Worm (Caenorhabditis elegans) whole organism, L3 larva: ENCODE measurements around the gene pfs-2.
A peak's percentile ranks its signal among the peaks of the same experiment; 100 is the strongest.

ENCODE experiments used
- ama-1 ChIP-seq: fragments of 150-350 bp; optimal IDR thresholded peaks from 2 replicates; lab custom pipeline; 2018
- ceh-28 ChIP-seq: fragments of 150-350 bp; optimal IDR thresholded peaks from 2 replicates; lab custom pipeline; 2014; ENCODE audit warnings: missing biosample characterization, missing genetic modification reagents, missing genetic modification characterization
- elt-2 ChIP-seq: sonication (generic microtip); optimal IDR thresholded peaks from 2 replicates; lab custom pipeline; 2016; ENCODE audit warnings: missing genetic modification reagents, mild to moderate bottlenecking, missing genetic modification characterization, missing compliant biosample characterization
- elt-3 ChIP-seq, 3 experiments: fragments of 150-350 bp in 1 of 3; sonication (generic microtip) in 2 of 3; optimal IDR thresholded peaks; 2 replicates in 2 of 3; 4 replicates in 1 of 3; lab custom pipeline; 2014 to 2017; ENCODE audit warnings: missing biosample characterization in 3 of 3, missing genetic modification characterization in 3 of 3
- fkh-10 ChIP-seq: sonication (generic microtip); optimal IDR thresholded peaks from 2 replicates; lab custom pipeline; 2017; ENCODE audit warnings: missing biosample characterization, missing genetic modification reagents, missing genetic modification characterization
- jun-1 ChIP-seq: fragments of 150-350 bp; optimal IDR thresholded peaks from 2 replicates; lab custom pipeline; 2014; ENCODE audit warnings: missing biosample characterization, missing genetic modification reagents, missing genetic modification characterization
- nhr-12 ChIP-seq: fragments of 150-350 bp; optimal IDR thresholded peaks from 2 replicates; lab custom pipeline; 2014; ENCODE audit warnings: missing biosample characterization, missing genetic modification characterization
- skn-1 ChIP-seq: fragments of 150-350 bp; optimal IDR thresholded peaks from 2 replicates; lab custom pipeline; 2014; ENCODE audit warnings: missing biosample characterization, missing genetic modification characterization
- snpc-4 ChIP-seq: fragments of 150-350 bp; optimal IDR thresholded peaks from 2 replicates; lab custom pipeline; 2014; ENCODE audit warnings: missing biosample characterization, missing genetic modification characterization
- unc-62 ChIP-seq: fragments of 150-350 bp; sonication (generic microtip); optimal IDR thresholded peaks from 4 replicates; lab custom pipeline; 2014; ENCODE audit warnings: missing biosample characterization, missing genetic modification reagents, missing genetic modification characterization
- zag-1 ChIP-seq: fragments of 150-350 bp; optimal IDR thresholded peaks from 2 replicates; lab custom pipeline; 2014; ENCODE audit warnings: missing biosample characterization, missing genetic modification characterization
- ztf-11 ChIP-seq: fragments of 150-350 bp; optimal IDR thresholded peaks from 2 replicates; lab custom pipeline; 2014; ENCODE audit warnings: missing biosample characterization, missing genetic modification characterization

ce11 chrII:14404741-14405488 is 46.7 kb downstream of the pfs-2 start:
- TF ChIP-seq unc-62 (GFP tag; lab: Kevin White, UChicago), result no peak
- peak; percentile 54 for TF ChIP-seq ceh-28 (tag; lab: Kevin White, UChicago)
- TF ChIP-seq ztf-11, result no peak
- peak; percentile 40 for TF ChIP-seq snpc-4 (tag; lab: Kevin White, UChicago)
- no peak for TF ChIP-seq zag-1
- TF ChIP-seq elt-2 (tag; lab: Kevin White, UChicago), result peak; percentile 33
- TF ChIP-seq fkh-10 (GFP tag; lab: Kevin White, UChicago), result no peak
- TF ChIP-seq elt-3 (tag; optimal IDR thresholded peaks at IDR 0.05; lab: Kevin White, UChicago), result no peak
- TF ChIP-seq jun-1 (tag; lab: Kevin White, UChicago), result peak; percentile 80
- no peak for TF ChIP-seq skn-1 (tag; lab: Kevin White, UChicago)
- no peak for TF ChIP-seq nhr-12 (tag; lab: Kevin White, UChicago)
- peak; percentile 58 for TF ChIP-seq ama-1
